Fruit fly (Drosophila melanogaster) whole organism, embryonic: ENCODE data around the gene Wwox.

Experiments
- Aef1 ChIP-seq: fragments of 200-800 bp; sonication (Bioruptor generic); IDR thresholded peaks from 3 replicates; pipeline ENCODE4 v1.3.6; 2022; ENCODE audit warnings: missing biosample characterization, missing genetic modification characterization
- Asciz ChIP-seq: fragments of 200-800 bp; sonication (Bioruptor generic); optimal IDR thresholded peaks from 2 replicates; lab custom pipeline; 2017; ENCODE audit warnings: missing biosample characterization, mild to moderate bottlenecking, missing genetic modification characterization, missing genetic modification reagents
- CG1024 ChIP-seq: fragments of 200-800 bp; sonication (Bioruptor generic); IDR thresholded peaks from 2 replicates; pipeline ENCODE4 v1.3.6; 2022; ENCODE audit warnings: missing biosample characterization, missing genetic modification characterization
- CG12155 ChIP-seq: fragments of 200-800 bp; sonication (Bioruptor generic); optimal IDR thresholded peaks from 3 replicates; lab custom pipeline; 2016; ENCODE audit warnings: missing biosample characterization, missing genetic modification characterization
- CG12769 ChIP-seq: fragments of 200-800 bp; sonication (Bioruptor generic); optimal IDR thresholded peaks from 2 replicates; lab custom pipeline; 2019; ENCODE audit warnings: missing biosample characterization, mild to moderate bottlenecking, missing genetic modification characterization, moderate library complexity
- CG12942 ChIP-seq: fragments of 200-800 bp; sonication (Bioruptor generic); optimal IDR thresholded peaks from 3 replicates; lab custom pipeline; 2016; ENCODE audit warnings: missing biosample characterization, missing genetic modification characterization
- CG13624 ChIP-seq: fragments of 200-800 bp; sonication (Bioruptor generic); optimal IDR thresholded peaks from 2 replicates; lab custom pipeline; 2016; ENCODE audit warnings: missing biosample characterization, missing genetic modification characterization
- CG15073 ChIP-seq: fragments of 200-800 bp; sonication (Bioruptor generic); optimal IDR thresholded peaks from 2 replicates; lab custom pipeline; 2016; ENCODE audit warnings: missing biosample characterization, missing genetic modification characterization
- CG1529 ChIP-seq: fragments of 200-800 bp; sonication (Bioruptor generic); optimal IDR thresholded peaks from 3 replicates; lab custom pipeline; 2018; ENCODE audit warnings: missing biosample characterization, missing genetic modification characterization
- CG15479 ChIP-seq: fragments of 200-800 bp; sonication (Bioruptor generic); optimal IDR thresholded peaks from 3 replicates; lab custom pipeline; 2019; ENCODE audit warnings: missing biosample characterization, mild to moderate bottlenecking, missing genetic modification characterization, moderate library complexity
- CG17328 ChIP-seq: fragments of 200-800 bp; sonication (Bioruptor generic); IDR thresholded peaks from 2 replicates; pipeline ENCODE4 v1.3.6; 2022; ENCODE audit warnings: missing biosample characterization, missing genetic modification characterization
- CG17385 ChIP-seq: fragments of 200-800 bp; sonication (Bioruptor generic); optimal IDR thresholded peaks from 3 replicates; lab custom pipeline; 2018; ENCODE audit warnings: missing biosample characterization, mild to moderate bottlenecking, missing genetic modification characterization
- CG1832 ChIP-seq: fragments of 200-800 bp; sonication (Bioruptor generic); optimal IDR thresholded peaks from 2 replicates; lab custom pipeline; 2017; ENCODE audit warnings: missing biosample characterization, mild to moderate bottlenecking, missing genetic modification characterization, inconsistent platforms
- CG2129 ChIP-seq: fragments of 200-800 bp; sonication (Bioruptor generic); IDR thresholded peaks from 2 replicates; pipeline ENCODE4 v1.3.6; 2022; ENCODE audit warnings: missing biosample characterization, missing genetic modification characterization; ENCODE audit not compliant: partially characterized antibody
- CG2875 ChIP-seq: fragments of 200-800 bp; sonication (Bioruptor generic); optimal IDR thresholded peaks from 2 replicates; lab custom pipeline; 2017; ENCODE audit warnings: missing biosample characterization, mild to moderate bottlenecking, missing genetic modification characterization, missing genetic modification reagents
- CG4617 ChIP-seq: fragments of 200-800 bp; sonication (Bioruptor generic); optimal IDR thresholded peaks from 3 replicates; lab custom pipeline; 2016; ENCODE audit warnings: missing biosample characterization, missing genetic modification characterization, borderline replicate concordance
- CG6272 ChIP-seq: fragments of 200-800 bp; sonication (Bioruptor generic); IDR thresholded peaks from 2 replicates; pipeline ENCODE4 v1.3.6; 2022; ENCODE audit warnings: missing biosample characterization, missing genetic modification characterization
- CG6791 ChIP-seq: fragments of 200-800 bp; sonication (Bioruptor generic); IDR thresholded peaks from 3 replicates; pipeline ENCODE4 v1.3.6; 2022; ENCODE audit warnings: missing biosample characterization, missing genetic modification characterization; ENCODE audit not compliant: partially characterized antibody
- CG6813 ChIP-seq: fragments of 200-800 bp; sonication (Bioruptor generic); optimal IDR thresholded peaks from 2 replicates; lab custom pipeline; 2017; ENCODE audit warnings: missing biosample characterization, missing genetic modification characterization, mild to moderate bottlenecking, moderate library complexity, missing genetic modification reagents
- CG8765 ChIP-seq: fragments of 200-800 bp; sonication (Bioruptor generic); IDR thresholded peaks from 2 replicates; pipeline ENCODE4 v1.3.6; 2022; ENCODE audit warnings: missing biosample characterization, missing genetic modification characterization
- CG9727 ChIP-seq: fragments of 200-800 bp; sonication (Bioruptor generic); optimal IDR thresholded peaks from 3 replicates; lab custom pipeline; 2017; ENCODE audit warnings: missing biosample characterization, mild to moderate bottlenecking, missing genetic modification characterization
- Chrac-16 ChIP-seq: fragments of 200-800 bp; sonication (Bioruptor generic); optimal IDR thresholded peaks from 3 replicates; lab custom pipeline; 2016; ENCODE audit warnings: missing biosample characterization, missing genetic modification characterization
- CoRest ChIP-seq: fragments of 200-800 bp; sonication (Bioruptor generic); optimal IDR thresholded peaks from 3 replicates; lab custom pipeline; 2018; ENCODE audit warnings: missing biosample characterization, mild to moderate bottlenecking, missing genetic modification characterization, moderate library complexity
- Dbx ChIP-seq: fragments of 200-800 bp; sonication (Bioruptor generic); IDR thresholded peaks from 3 replicates; pipeline ENCODE4 v1.3.6; 2022; ENCODE audit warnings: missing biosample characterization, missing genetic modification characterization
- Dfd ChIP-seq, 2 experiments: fragments of >200 bp; optimal IDR thresholded peaks; 2 replicates each; lab custom pipeline; 2017; ENCODE audit warnings: missing biosample characterization in 2 of 2, missing genetic modification characterization in 2 of 2
- Doc3 ChIP-seq: fragments of 200-800 bp; sonication (Bioruptor generic); IDR thresholded peaks from 3 replicates; pipeline ENCODE4 v1.3.6; 2022; ENCODE audit warnings: missing biosample characterization, missing genetic modification characterization; ENCODE audit not compliant: partially characterized antibody
- ERR ChIP-seq: fragments of 200-800 bp; sonication (Bioruptor generic); optimal IDR thresholded peaks from 2 replicates; lab custom pipeline; 2016; ENCODE audit warnings: missing biosample characterization, missing genetic modification characterization
- Eip74EF ChIP-seq, 2 experiments: fragments of 200-800 bp in 1 of 2; fragments of >200 bp in 1 of 2; sonication (Bioruptor generic) in 1 of 2; optimal IDR thresholded peaks; 2 replicates each; lab custom pipeline; 2017 to 2019; ENCODE audit warnings: missing biosample characterization in 2 of 2, missing genetic modification characterization in 2 of 2, mild to moderate bottlenecking in 1 of 2, moderate library complexity in 1 of 2
- Elba2 ChIP-seq: fragments of 200-800 bp; sonication (Bioruptor generic); optimal IDR thresholded peaks from 3 replicates; lab custom pipeline; 2016; ENCODE audit warnings: missing biosample characterization, missing genetic modification characterization
- Hand ChIP-seq: fragments of 200-800 bp; sonication (Bioruptor generic); optimal IDR thresholded peaks from 2 replicates; lab custom pipeline; 2017; ENCODE audit warnings: mild to moderate bottlenecking, missing biosample characterization, missing genetic modification reagents, missing genetic modification characterization
- Hmx ChIP-seq: fragments of 200-800 bp; sonication (Bioruptor generic); optimal IDR thresholded peaks from 2 replicates; lab custom pipeline; 2016; ENCODE audit warnings: missing biosample characterization, missing genetic modification characterization
- Hr39 ChIP-seq: fragments of >200 bp; optimal IDR thresholded peaks from 2 replicates; lab custom pipeline; 2017
- Hr78 ChIP-seq, 2 experiments: fragments of 200-800 bp in 1 of 2; fragments of >200 bp in 1 of 2; sonication (Bioruptor generic) in 1 of 2; optimal IDR thresholded peaks; 2 replicates each; lab custom pipeline; 2017 to 2019; ENCODE audit warnings: missing biosample characterization in 2 of 2, missing genetic modification characterization in 2 of 2, mild to moderate bottlenecking in 1 of 2, moderate library complexity in 1 of 2
- Nf-YB ChIP-seq: fragments of 200-800 bp; sonication (Bioruptor generic); optimal IDR thresholded peaks from 3 replicates; lab custom pipeline; 2019; ENCODE audit warnings: missing biosample characterization, mild to moderate bottlenecking, missing genetic modification characterization, moderate library complexity
- Oaz ChIP-seq: fragments of 200-800 bp; sonication (Bioruptor generic); IDR thresholded peaks from 2 replicates; pipeline ENCODE4 v1.3.6; 2022; ENCODE audit warnings: missing biosample characterization, missing genetic modification characterization
- Sin3A ChIP-seq: fragments of >200 bp; optimal IDR thresholded peaks from 2 replicates; lab custom pipeline; 2018
- bsh ChIP-seq, 2 experiments: fragments of 200-800 bp; sonication (Bioruptor generic); optimal IDR thresholded peaks; 2 replicates each; lab custom pipeline; 2017 to 2018; ENCODE audit warnings: mild to moderate bottlenecking in 2 of 2, missing biosample characterization in 2 of 2, missing genetic modification characterization in 2 of 2, moderate library complexity in 1 of 2
- cato ChIP-seq: fragments of 200-800 bp; sonication (Bioruptor generic); optimal IDR thresholded peaks from 2 replicates; lab custom pipeline; 2016; ENCODE audit warnings: missing biosample characterization, missing genetic modification characterization, borderline replicate concordance
- eve ChIP-seq, 2 experiments: fragments of >200 bp; optimal IDR thresholded peaks; 2 replicates each; lab custom pipeline; 2017; ENCODE audit warnings: missing biosample characterization in 2 of 2, missing genetic modification characterization in 2 of 2
- eyg ChIP-seq: fragments of 200-800 bp; sonication (Bioruptor generic); optimal IDR thresholded peaks from 3 replicates; lab custom pipeline; 2016; ENCODE audit warnings: missing biosample characterization, missing genetic modification characterization
- ftz-f1 ChIP-seq: fragments of 200-800 bp; sonication (Bioruptor generic); optimal IDR thresholded peaks from 2 replicates; lab custom pipeline; 2016; ENCODE audit warnings: missing biosample characterization, missing genetic modification characterization
- fu2 ChIP-seq: fragments of 200-800 bp; sonication (Bioruptor generic); optimal IDR thresholded peaks from 2 replicates; lab custom pipeline; 2016; ENCODE audit warnings: missing biosample characterization, missing genetic modification characterization
- gfzf ChIP-seq: fragments of 200-800 bp; sonication (Bioruptor generic); optimal IDR thresholded peaks from 2 replicates; lab custom pipeline; 2016; ENCODE audit warnings: missing biosample characterization, mild to moderate bottlenecking, missing genetic modification characterization, moderate library complexity
- gsb ChIP-seq: fragments of 200-800 bp; sonication (Bioruptor generic); IDR thresholded peaks from 2 replicates; pipeline ENCODE4 v1.3.6; 2022; ENCODE audit warnings: missing biosample characterization, missing genetic modification characterization
- ham ChIP-seq: fragments of 200-800 bp; sonication (Bioruptor generic); IDR thresholded peaks from 2 replicates; pipeline ENCODE4 v1.3.6; 2022; ENCODE audit warnings: missing biosample characterization, missing genetic modification characterization
- maf-S ChIP-seq: fragments of 200-800 bp; sonication (Bioruptor generic); optimal IDR thresholded peaks from 2 replicates; lab custom pipeline; 2016; ENCODE audit warnings: missing biosample characterization, missing genetic modification characterization
- otp ChIP-seq: fragments of 200-800 bp; sonication (Bioruptor generic); IDR thresholded peaks from 3 replicates; pipeline ENCODE4, ENCODE4 v1.3.6; 2022; ENCODE audit warnings: missing biosample characterization, missing genetic modification characterization
- row ChIP-seq: fragments of 200-800 bp; sonication (Bioruptor generic); IDR thresholded peaks from 3 replicates; pipeline ENCODE4 v1.3.6; 2022; ENCODE audit warnings: missing biosample characterization, missing genetic modification characterization
- stc ChIP-seq: fragments of 200-800 bp; sonication (Bioruptor generic); IDR thresholded peaks from 2 replicates; pipeline ENCODE4 v1.3.6; 2022; ENCODE audit warnings: missing biosample characterization, missing genetic modification characterization
- ttk ChIP-seq: fragments of 200-800 bp; sonication (Bioruptor generic); IDR thresholded peaks from 2 replicates; pipeline ENCODE4 v2.1.2; 2022; ENCODE audit warnings: missing biosample characterization, missing genetic modification characterization
- unc-4 ChIP-seq: fragments of 200-800 bp; sonication (Bioruptor generic); IDR thresholded peaks from 2 replicates; pipeline ENCODE4 v1.3.6; 2022; ENCODE audit warnings: missing biosample characterization, missing genetic modification characterization; ENCODE audit not compliant: partially characterized antibody

The Wwox gene

DNA sequence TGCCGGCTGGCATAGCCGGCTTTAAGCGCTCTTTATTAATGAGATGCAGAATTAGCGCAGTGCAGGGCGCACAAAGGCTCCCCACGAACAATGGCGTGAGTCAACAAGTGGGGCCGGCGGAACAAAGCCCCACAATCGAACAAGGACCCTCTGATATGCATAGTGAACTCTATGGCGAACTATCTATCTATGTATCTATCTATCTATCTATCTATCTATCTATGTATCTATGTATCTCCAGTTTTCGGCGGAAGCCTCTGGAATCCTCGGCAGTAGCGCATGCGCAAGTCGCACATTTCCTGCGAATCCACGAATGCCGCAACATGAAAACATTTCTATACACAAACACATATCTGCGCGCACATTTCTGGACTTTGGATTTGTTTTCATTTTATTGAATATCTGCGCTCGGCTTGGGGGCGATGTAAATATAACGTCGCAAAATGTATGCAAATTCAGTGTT is 3.5 kb downstream of the Wwox start (continued):
- TF ChIP-seq eve (GFP tag; optimal IDR thresholded peaks at IDR 0.05; lab: Kevin White, UChicago) (no peak), CG1024 (no peak), gfzf (GFP tag; lab: Kevin White, UChicago) (no peak), Asciz (GFP tag; lab: Kevin White, UChicago) (no peak), Sin3A (lab: Kevin White, UChicago) (no peak), CoRest (tag; lab: Kevin White, UChicago) (no peak), CG4617 (GFP tag; lab: Kevin White, UChicago) (no peak), cato (no peak), Aef1 (GFP tag; lab: Robert Waterston, UW) (no peak), ftz-f1 (GFP tag; lab: Kevin White, UChicago) (peak; percentile 1), stc (no peak), CG9727 (peak; percentile 44), Chrac-16 (no peak), Hmx (no peak), gsb (GFP tag; lab: Robert Waterston, UW) (no peak), CG6272 (no peak), otp (GFP tag; lab: Robert Waterston, UW) (no peak), CG6791 (GFP tag; lab: Robert Waterston, UW) (0 out of 3 replicates have a peak, but pooled peaks have one; percentile 36), Hand (no peak), CG1832 (GFP tag; lab: Kevin White, UChicago) (no peak), Nf-YB (GFP tag; lab: Kevin White, UChicago) (no peak), CG12769 (peak; percentile 53), bsh (GFP tag; optimal IDR thresholded peaks at IDR 0.05; lab: Kevin White, UChicago) (peak in 1 of 2 experiments; percentile 96), Hr78 (GFP tag; optimal IDR thresholded peaks at IDR 0.05; lab: Kevin White, UChicago) (no peak), CG1529 (GFP tag; lab: Kevin White, UChicago) (no peak), CG15479 (GFP tag; lab: Kevin White, UChicago) (no peak), Dbx (GFP tag; lab: Robert Waterston, UW) (peak; percentile 69; the same call in 2 of the 3 replicates), CG2875 (no peak), CG17328 (GFP tag; lab: Robert Waterston, UW) (no peak), Oaz (GFP tag; lab: Robert Waterston, UW) (no peak), maf-S (GFP tag; lab: Kevin White, UChicago) (peak; percentile 11), CG12155 (GFP tag; lab: Kevin White, UChicago) (peak; percentile 44), CG13624 (GFP tag; lab: Kevin White, UChicago) (peak; percentile 50), Elba2 (GFP tag; lab: Kevin White, UChicago) (no peak), CG12942 (GFP tag; lab: Kevin White, UChicago) (no peak), fu2 (peak; percentile 13), ttk (GFP tag; lab: Robert Waterston, UW) (no peak), ERR (GFP tag; lab: Kevin White, UChicago) (no peak), Eip74EF (GFP tag; optimal IDR thresholded peaks at IDR 0.05; lab: Kevin White, UChicago) (no peak), CG2129 (GFP tag; lab: Robert Waterston, UW) (no peak), Doc3 (GFP tag; lab: Robert Waterston, UW) (no peak), Dfd (GFP tag; optimal IDR thresholded peaks at IDR 0.05; lab: Kevin White, UChicago) (no peak), row (peak; percentile 12; the same call in 1 of the 3 replicates), ham (GFP tag; lab: Robert Waterston, UW) (no peak), CG15073 (GFP tag; lab: Kevin White, UChicago) (no peak), Hr39 (lab: Kevin White, UChicago) (no peak), unc-4 (GFP tag; lab: Robert Waterston, UW) (no peak), eyg (GFP tag; lab: Kevin White, UChicago) (no peak), CG17385 (no peak), CG8765 (no peak; the same call in 1 of the 2 replicates), CG6813 (GFP tag; lab: Kevin White, UChicago) (no peak)
